Worm (Caenorhabditis elegans) whole organism, L4 larva: ENCODE data around the gene F21D5.9.

ENCODE experiments used
- Y105C5A.15 ChIP-seq: fragments of 200-800 bp; sonication (Bioruptor generic); IDR thresholded peaks from 2 replicates; pipeline ENCODE4 v1.3.6; 2022; ENCODE audit warnings: missing genetic modification characterization, missing compliant biosample characterization
- aha-1 ChIP-seq: fragments of 150-350 bp; peaks from one replicate; lab custom pipeline; 2014; ENCODE audit warnings: missing biosample characterization, missing genetic modification characterization
- aly-2 ChIP-seq: sonication (generic microtip); optimal IDR thresholded peaks from 2 replicates; lab custom pipeline; 2018; ENCODE audit warnings: missing biosample characterization, missing genetic modification characterization
- ceh-44 ChIP-seq: fragments of 200-800 bp; sonication (Bioruptor generic); IDR thresholded peaks from 2 replicates; pipeline ENCODE4 v1.3.6; 2022; ENCODE audit warnings: missing genetic modification reagents, missing genetic modification characterization, missing compliant biosample characterization
- duxl-1 ChIP-seq: sonication (generic microtip); optimal IDR thresholded peaks from 2 replicates; lab custom pipeline; 2016; ENCODE audit warnings: mild to moderate bottlenecking, missing genetic modification characterization, moderate library complexity, missing compliant biosample characterization; ENCODE audit not compliant: poor library complexity
- egl-27 ChIP-seq: sonication (generic microtip); optimal IDR thresholded peaks from 3 replicates; lab custom pipeline; 2017; ENCODE audit warnings: missing biosample characterization, missing genetic modification reagents, missing genetic modification characterization
- lin-39 ChIP-seq: fragments of 150-350 bp; optimal IDR thresholded peaks from 2 replicates; lab custom pipeline; 2014; ENCODE audit warnings: missing biosample characterization, missing genetic modification reagents, missing genetic modification characterization
- mep-1 ChIP-seq: fragments of 150-350 bp; sonication (generic microtip); optimal IDR thresholded peaks from 3 replicates; lab custom pipeline; 2014; ENCODE audit warnings: missing biosample characterization, missing genetic modification characterization
- nhr-10 ChIP-seq: fragments of 150-350 bp; optimal IDR thresholded peaks from 2 replicates; lab custom pipeline; 2014; ENCODE audit warnings: missing biosample characterization, missing genetic modification characterization
- nhr-237 ChIP-seq: sonication (generic microtip); optimal IDR thresholded peaks from 2 replicates; lab custom pipeline; 2017; ENCODE audit warnings: missing biosample characterization, missing genetic modification characterization
- php-3 ChIP-seq: fragments of 200-800 bp; sonication (Bioruptor generic); IDR thresholded peaks from 2 replicates; pipeline ENCODE4 v1.3.6; 2022; ENCODE audit warnings: missing genetic modification reagents, missing genetic modification characterization, missing compliant biosample characterization
- unc-39 ChIP-seq: sonication (generic microtip); optimal IDR thresholded peaks from 2 replicates; lab custom pipeline; 2017; ENCODE audit warnings: missing biosample characterization, missing genetic modification characterization
- unc-62 ChIP-seq, 3 experiments: fragments of 150-350 bp in 1 of 3; sonication (generic microtip); optimal IDR thresholded peaks in 2 of 3; peaks in 1 of 3; 1 replicate in 1 of 3; 2 replicates in 2 of 3; lab custom pipeline; 2014 to 2017; ENCODE audit warnings: missing biosample characterization in 3 of 3, missing genetic modification characterization in 3 of 3, missing genetic modification reagents in 3 of 3, missing genotype in 1 of 3
- ztf-11 ChIP-seq: fragments of 150-350 bp; optimal IDR thresholded peaks from 2 replicates; lab custom pipeline; 2014; ENCODE audit warnings: missing biosample characterization, missing genetic modification characterization

DNA sequence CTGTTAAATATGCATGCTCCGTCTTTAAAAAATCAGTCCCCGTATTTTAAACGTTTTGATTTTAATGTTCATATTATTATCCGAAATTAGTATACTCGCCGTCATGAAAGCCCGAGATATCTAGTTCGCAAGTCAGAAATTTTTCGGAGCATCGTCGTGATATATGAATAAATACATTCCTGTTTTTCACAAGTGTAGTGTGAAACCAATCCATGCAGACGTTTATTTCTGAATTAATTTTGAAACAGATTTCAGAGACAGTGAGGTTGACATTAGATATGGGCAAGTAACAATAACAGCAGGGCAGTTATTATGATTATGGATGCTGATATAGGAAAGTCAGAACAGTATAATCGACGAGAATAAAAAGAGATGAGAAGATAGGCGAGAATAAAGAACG is 28.7 kb downstream of the F21D5.9 start:
- TF ChIP-seq php-3 (GFP tag; lab: Robert Waterston, UW) (no peak), nhr-237 (tag; lab: Kevin White, UChicago) (no peak), unc-39 (no peak), ztf-11 (tag; lab: Kevin White, UChicago) (no peak), unc-62 (GFP tag; optimal IDR thresholded peaks at IDR 0.05 in 1 of 2; lab: Kevin White, UChicago) (no peak), unc-62 (tag; optimal IDR thresholded peaks at IDR 0.05; lab: Kevin White, UChicago) (no peak), aha-1 (no peak), lin-39 (no peak), nhr-10 (tag; lab: Kevin White, UChicago) (no peak), egl-27 (no peak), Y105C5A.15 (GFP tag; lab: Robert Waterston, UW) (no peak), duxl-1 (tag; lab: Kevin White, UChicago) (no peak), aly-2 (tag; lab: Kevin White, UChicago) (no peak), ceh-44 (GFP tag; lab: Robert Waterston, UW) (no peak), mep-1 (tag; lab: Kevin White, UChicago) (no peak)
